Fruit fly (Drosophila melanogaster) whole organism, pupa: ENCODE data around the gene Nadsyn.

Experiments used
- CG10348 ChIP-seq: fragments of 200-800 bp; sonication (Bioruptor generic); IDR thresholded peaks from 2 replicates; pipeline ENCODE4 v1.3.6; 2022; ENCODE audit warnings: missing biosample characterization, missing genetic modification characterization
- CG13204 ChIP-seq: fragments of 200-800 bp; sonication (Bioruptor generic); optimal IDR thresholded peaks from 2 replicates; lab custom pipeline; 2018; ENCODE audit warnings: missing biosample characterization, mild to moderate bottlenecking, missing genetic modification characterization, moderate library complexity
- CG17806 ChIP-seq: fragments of 200-800 bp; sonication (Bioruptor generic); optimal IDR thresholded peaks from 2 replicates; lab custom pipeline; 2018; ENCODE audit warnings: missing biosample characterization, mild to moderate bottlenecking, missing genetic modification characterization, moderate library complexity
- CG34367 ChIP-seq: fragments of 200-800 bp; sonication (Bioruptor generic); optimal IDR thresholded peaks from 2 replicates; lab custom pipeline; 2018; ENCODE audit warnings: missing biosample characterization, mild to moderate bottlenecking, missing genetic modification characterization
- CG4496 ChIP-seq: fragments of 200-800 bp; sonication (Bioruptor generic); IDR thresholded peaks from 3 replicates; pipeline ENCODE4 v1.3.6; 2022; ENCODE audit warnings: missing biosample characterization, missing genetic modification characterization
- CG8159 ChIP-seq: fragments of 200-800 bp; sonication (Bioruptor generic); optimal IDR thresholded peaks from 3 replicates; lab custom pipeline; 2018; ENCODE audit warnings: missing biosample characterization, mild to moderate bottlenecking, missing genetic modification characterization, moderate library complexity
- CG9948 ChIP-seq: fragments of 200-800 bp; sonication (Bioruptor generic); optimal IDR thresholded peaks from 2 replicates; lab custom pipeline; 2018; ENCODE audit warnings: missing biosample characterization, mild to moderate bottlenecking, missing genetic modification characterization, moderate library complexity
- EcR ChIP-seq: fragments of 200-800 bp; sonication (Bioruptor generic); optimal IDR thresholded peaks from 3 replicates; lab custom pipeline; 2019; ENCODE audit warnings: missing biosample characterization, missing genetic modification characterization, mild to moderate bottlenecking, moderate library complexity, missing genetic modification reagents
- Pif1B ChIP-seq: fragments of 200-800 bp; sonication (Bioruptor generic); optimal IDR thresholded peaks from 3 replicates; lab custom pipeline; 2016; ENCODE audit warnings: missing biosample characterization, missing genetic modification characterization
- fd96Ca ChIP-seq: fragments of 200-800 bp; sonication (Bioruptor generic); IDR thresholded peaks from 3 replicates; pipeline ENCODE4 v1.3.6; 2022; ENCODE audit warnings: missing biosample characterization, missing genetic modification characterization
- gl ChIP-seq: fragments of 200-800 bp; sonication (Bioruptor generic); optimal IDR thresholded peaks from 2 replicates; lab custom pipeline; 2018; ENCODE audit warnings: missing biosample characterization, mild to moderate bottlenecking, missing genetic modification characterization
- rn ChIP-seq: fragments of 200-800 bp; sonication (Bioruptor generic); IDR thresholded peaks from 2 replicates; pipeline ENCODE4 v1.3.6; 2022; ENCODE audit warnings: missing biosample characterization, missing genetic modification characterization

DNA sequence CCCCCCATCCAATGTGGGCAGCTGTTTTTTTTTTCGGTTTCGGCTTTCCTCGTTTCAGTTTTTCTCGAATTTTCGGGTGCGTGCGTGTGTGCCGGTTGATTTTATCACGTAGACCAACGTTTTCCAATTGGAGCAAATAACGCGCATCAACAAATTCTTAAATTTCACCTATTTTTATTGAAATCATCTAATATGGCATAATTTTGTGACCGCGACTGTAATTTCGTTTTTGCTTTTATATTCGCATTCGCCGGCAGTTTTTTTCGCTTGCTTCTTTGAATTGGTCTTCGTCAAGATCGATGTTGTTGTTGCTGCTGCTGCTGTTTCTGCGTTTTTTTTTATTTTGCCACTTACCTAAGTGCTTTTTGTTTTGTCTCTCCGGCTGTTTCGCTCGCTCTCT, 36.4 kb upstream of the Nadsyn start:
- no peak for TF ChIP-seq EcR (GFP tag; lab: Kevin White, UChicago)
- TF ChIP-seq fd96Ca (GFP tag; lab: Robert Waterston, UW) = peak; percentile 53; the same call in 2 of the 3 replicates
- TF ChIP-seq gl (tag; lab: Kevin White, UChicago) = peak; percentile 73
- TF ChIP-seq CG34367 (tag; lab: Kevin White, UChicago) = peak; percentile 55
- peak; percentile 13 for TF ChIP-seq CG9948 (tag; lab: Kevin White, UChicago)
- TF ChIP-seq CG17806 (tag; lab: Kevin White, UChicago) = peak; percentile 17
- peak; percentile 44 for TF ChIP-seq CG13204 (GFP tag; lab: Kevin White, UChicago)
- TF ChIP-seq Pif1B (GFP tag; lab: Kevin White, UChicago) = no peak
- TF ChIP-seq CG10348 (GFP tag; lab: Robert Waterston, UW) = no peak
- TF ChIP-seq rn = no peak
- TF ChIP-seq CG4496 (GFP tag; lab: Robert Waterston, UW) = peak; percentile 76; the same call in 1 of the 3 replicates
- peak; percentile 29 for TF ChIP-seq CG8159
